Fruit fly (Drosophila melanogaster) S2 (cell line): ENCODE results near the gene Galphai.

Source experiments
- CG8478 ChIP-seq: fragments of >200 bp; optimal IDR thresholded peaks from 2 replicates; lab custom pipeline; 2018
- CTCF ChIP-seq, 2 experiments: fragments of >200 bp; optimal IDR thresholded peaks; 2 replicates each; lab custom pipeline; 2018

The Galphai gene

DNA sequence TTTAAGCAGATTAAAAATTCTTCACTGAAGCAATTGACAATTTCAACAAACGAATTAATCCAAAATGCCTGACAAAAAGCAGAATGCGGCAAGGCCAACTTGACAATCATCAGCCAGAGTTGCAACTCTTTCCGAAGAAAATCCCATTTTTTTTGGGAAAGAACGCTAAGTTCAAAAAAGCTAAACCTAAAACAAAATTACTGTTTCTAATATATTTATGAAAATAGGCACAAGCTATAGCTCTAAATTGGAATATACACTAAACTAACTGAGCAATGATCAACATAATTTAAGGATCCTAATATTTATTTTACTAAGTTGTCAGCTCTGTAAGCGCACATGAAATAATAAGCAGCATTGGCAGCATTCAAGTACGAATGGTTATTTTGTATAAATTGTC, 7.5 kb downstream of the Galphai start, which contains the start of gene CG10063:
Gene CG10063 (minus strand): TSS at position 101 of the 400 bp plus-strand sequence.
- TF ChIP-seq CG8478 (no peak), CTCF (optimal IDR thresholded peaks at IDR 0.05; lab: Kevin White, UChicago) (no peak)

- TF ChIP-seq CG8478: no peak
- TF ChIP-seq CTCF (optimal IDR thresholded peaks at IDR 0.05; lab: Kevin White, UChicago): no peak
Observed at dm6 chr3L:6971298-6971697, 8.5 kb downstream of the Galphai start.

dm6 chr3L:6968961-6969814, 10.7 kb downstream of the Galphai start, which contains the start of the genes Mis12 and CG9953:
TSS of gene Mis12 (minus strand) at chr3L:6969048.
TSS of gene CG9953 (plus strand) at chr3L:6969658.
- TF ChIP-seq CG8478 (no peak), CTCF (optimal IDR thresholded peaks at IDR 0.05; lab: Kevin White, UChicago) (no peak)

DNA sequence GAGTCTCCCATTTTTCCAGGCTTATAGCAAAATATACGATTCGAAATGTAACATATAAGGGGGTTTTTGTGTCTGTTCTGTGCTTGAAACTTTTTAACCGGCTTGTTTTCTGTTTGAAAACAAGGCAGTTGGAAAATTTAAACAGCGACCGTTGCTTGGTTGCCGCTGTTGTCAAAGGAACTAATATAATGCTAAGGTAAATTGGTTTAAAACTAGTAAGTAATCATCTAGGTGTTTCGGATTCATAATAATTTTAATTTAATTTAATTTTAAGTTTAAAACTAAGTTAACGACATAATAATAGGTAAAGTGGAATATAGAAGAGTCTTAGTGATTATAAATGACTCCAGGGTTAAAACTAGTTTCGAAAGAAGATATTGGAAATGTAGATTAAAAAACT, 12.0 kb downstream of the Galphai start, which contains the start of gene CG10064:
Gene CG10064 (minus strand): TSS at position 101 of the 400 bp plus-strand sequence.
- TF ChIP-seq CTCF (optimal IDR thresholded peaks at IDR 0.05; lab: Kevin White, UChicago): no peak

- no peak for TF ChIP-seq CG8478
- TF ChIP-seq CTCF (optimal IDR thresholded peaks at IDR 0.05; lab: Kevin White, UChicago): no peak
Observed at dm6 chr3L:6964488-6965152, 15.2 kb downstream of the Galphai start, which contains the start of gene sgl. TSS of gene sgl (minus strand) at chr3L:6964758.

dm6 chr3L:6963792-6964487, 15.9 kb downstream of the Galphai start:
- TF ChIP-seq CG8478 (no peak), CTCF (optimal IDR thresholded peaks at IDR 0.05; lab: Kevin White, UChicago) (no peak)

- TF ChIP-seq CG8478 (no peak), CTCF (optimal IDR thresholded peaks at IDR 0.05; lab: Kevin White, UChicago) (no peak)
Observed at dm6 chr3L:6963175-6963574, 16.7 kb downstream of the Galphai start.

dm6 chr3L:6961992-6962570, 17.8 kb downstream of the Galphai start:
- TF ChIP-seq CG8478 (no peak), CTCF (optimal IDR thresholded peaks at IDR 0.05; lab: Kevin White, UChicago) (no peak)

DNA sequence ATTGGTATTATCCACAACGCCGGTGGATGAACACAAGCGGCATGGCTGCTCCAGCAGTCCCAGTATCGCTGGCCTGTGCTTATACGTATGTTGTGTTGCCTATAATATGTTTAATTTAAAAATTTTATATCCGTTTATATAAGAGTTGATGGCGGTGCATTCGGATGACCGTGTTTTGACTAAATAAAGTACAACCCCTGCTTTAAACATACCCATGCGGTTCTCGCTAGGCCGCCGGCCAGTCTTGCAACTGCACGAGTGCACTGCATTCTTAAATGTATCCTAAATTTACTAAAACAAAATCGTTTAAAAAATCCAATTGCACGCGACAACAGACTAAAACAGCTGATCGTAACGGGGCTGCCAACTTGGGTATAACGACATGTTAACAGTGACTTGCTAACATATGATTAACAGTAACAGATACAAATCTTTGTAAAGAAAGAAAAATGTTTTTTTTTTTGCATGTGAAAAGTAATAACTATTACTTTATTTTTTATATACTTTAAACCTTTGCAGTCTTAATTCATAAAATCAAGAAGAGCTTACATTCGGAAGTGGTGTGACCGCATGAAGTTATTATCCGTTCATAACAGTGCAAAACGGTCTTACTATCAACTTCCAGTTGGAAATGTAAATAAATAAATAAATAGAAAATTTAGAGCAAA, 22.0 kb downstream of the Galphai start, which contains the start of the genes Uqcc1 and Surf1:
Gene Uqcc1 (minus strand): TSS at position 356 of the 668 bp plus-strand sequence.
Gene Surf1 (plus strand): TSS at position 594 of the 668 bp plus-strand sequence.
- TF ChIP-seq CTCF (optimal IDR thresholded peaks at IDR 0.05; lab: Kevin White, UChicago) (no peak), CG8478 (no peak)

DNA sequence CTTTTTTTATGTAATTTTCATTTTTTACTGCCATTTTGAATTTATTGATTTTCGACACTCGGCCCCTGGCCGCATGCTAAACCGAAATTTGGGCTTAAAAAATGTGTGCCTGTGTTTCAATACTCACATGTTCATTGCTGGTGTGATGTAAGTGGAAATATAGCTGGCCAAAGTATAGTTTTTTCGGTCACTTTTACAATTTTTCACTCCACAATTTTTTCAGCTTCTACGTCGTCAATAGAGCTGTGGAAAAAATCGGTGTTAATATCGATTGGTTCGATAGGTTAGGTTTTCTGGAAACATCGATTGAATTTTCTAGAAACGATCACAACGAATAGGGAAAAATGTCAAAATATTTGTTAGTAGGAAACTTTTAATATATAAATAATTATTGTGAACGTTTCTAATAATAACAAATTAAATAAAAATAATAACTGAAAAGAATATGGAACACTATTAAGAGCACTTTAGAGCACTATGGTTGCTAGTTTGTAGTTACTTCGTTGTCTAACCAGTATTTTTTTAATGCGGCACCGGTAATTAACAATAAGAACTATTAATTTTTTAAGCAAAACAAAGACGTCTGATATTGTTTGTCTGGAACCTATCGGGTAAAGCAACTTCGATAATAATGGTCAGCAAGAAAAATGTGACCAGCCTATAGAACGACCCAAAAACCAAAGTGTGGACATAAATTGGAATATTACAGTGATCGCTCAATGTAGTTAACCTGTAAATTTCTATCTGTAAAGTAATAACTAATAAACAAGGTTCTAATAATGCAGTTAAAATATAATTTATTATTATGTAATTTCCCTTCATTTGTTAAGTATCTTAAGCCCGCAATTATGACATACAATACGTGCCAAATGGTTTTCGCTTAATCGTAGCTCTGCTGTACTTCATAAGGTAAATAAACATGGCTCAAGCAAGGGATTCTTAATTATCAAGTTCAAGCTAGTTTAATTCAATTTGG, 24.3 kb downstream of the Galphai start, which contains the start of the genes CG10077 and CG9948:
Gene CG10077 (minus strand): TSS at position 651 of the 976 bp plus-strand sequence.
Gene CG9948 (plus strand): TSS at position 738 of the 976 bp plus-strand sequence.
- no peak for TF ChIP-seq CTCF (optimal IDR thresholded peaks at IDR 0.05; lab: Kevin White, UChicago)
- no peak for TF ChIP-seq CG8478

DNA sequence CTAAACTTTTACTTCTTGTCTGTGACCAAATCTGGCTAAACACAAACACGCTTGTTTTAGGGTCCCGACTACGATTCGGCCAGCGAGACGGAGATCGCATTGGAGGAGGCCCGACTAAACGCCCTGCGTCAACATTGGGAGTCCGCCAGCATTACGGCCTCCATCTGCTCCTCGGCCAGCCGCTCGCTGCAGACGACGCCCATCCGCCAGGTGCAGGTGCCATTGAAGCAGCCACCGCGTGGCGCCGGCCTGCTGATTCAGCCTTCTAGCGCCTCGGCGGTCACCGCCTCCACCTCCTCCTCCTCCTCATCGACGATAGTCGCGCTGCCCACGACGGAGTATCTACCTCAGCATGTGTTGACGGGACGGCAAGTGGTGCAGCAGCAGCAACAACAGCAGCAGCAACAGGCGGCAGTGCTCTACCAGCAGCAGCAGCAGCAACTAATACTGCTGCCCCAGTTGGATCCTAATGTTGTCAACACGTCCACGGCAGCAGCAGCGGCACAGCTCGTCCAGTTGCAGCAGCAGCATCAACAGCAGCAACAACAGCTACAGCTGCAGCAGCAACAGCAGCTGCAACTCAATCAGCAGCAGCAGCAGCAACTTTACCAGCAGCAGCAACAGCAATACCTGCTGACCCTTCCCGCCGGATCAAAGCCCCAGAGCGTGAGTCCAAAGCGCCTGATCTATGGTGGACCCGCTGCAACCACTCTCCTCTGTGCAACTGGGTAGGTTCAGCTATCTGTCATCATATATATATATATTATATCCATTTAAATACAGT, 32.5 kb downstream of the Galphai start:
- TF ChIP-seq CG8478 (no peak), CTCF (optimal IDR thresholded peaks at IDR 0.05; lab: Kevin White, UChicago) (no peak)

DNA sequence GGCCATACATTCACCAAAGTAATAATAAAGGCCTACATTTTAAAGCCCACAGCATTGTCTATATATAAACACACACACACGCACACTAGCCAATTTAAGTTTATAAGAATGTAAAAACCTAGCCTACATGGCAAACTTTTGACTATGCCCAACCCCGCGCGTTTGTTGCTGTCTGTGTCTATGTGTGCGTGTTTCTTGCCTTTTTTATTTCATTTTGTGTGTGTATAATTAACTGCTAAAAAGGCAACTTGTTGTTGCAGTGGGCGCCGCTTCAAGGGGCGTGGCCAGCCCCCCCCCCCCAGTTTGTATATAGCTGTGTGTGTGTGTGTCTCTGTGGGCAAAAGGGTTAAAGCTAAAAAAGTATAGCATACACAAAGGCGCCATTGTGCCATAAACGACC, 34.5 kb downstream of the Galphai start:
- no peak for TF ChIP-seq CG8478
- no peak for TF ChIP-seq CTCF (optimal IDR thresholded peaks at IDR 0.05; lab: Kevin White, UChicago)
